Worm (Caenorhabditis elegans): Measurements from ENCODE around the gene Y54G2A.36.

Gene Y54G2A.36

ce11 chrIV:2897644-2898160 is at the start of gene Y54G2A.36:
Gene Y54G2A.36 (plus strand): TSS chrIV:2897694.
- no peak for TF ChIP-seq elt-3 (tag; optimal IDR thresholded peaks at IDR 0.05)
- TF ChIP-seq nhr-12 (tag; optimal IDR thresholded peaks at IDR 0.05): no peak
- no peak for TF ChIP-seq sem-2 (GFP tag; optimal IDR thresholded peaks at IDR 0.05)
- TF ChIP-seq cnd-1 (tag; optimal IDR thresholded peaks at IDR 0.05): no peak
- TF ChIP-seq ham-2 (GFP tag; optimal IDR thresholded peaks at IDR 0.05): no peak
- TF ChIP-seq mls-2 (tag; optimal IDR thresholded peaks at IDR 0.05): no peak
- TF ChIP-seq mab-5 (tag; optimal IDR thresholded peaks at IDR 0.05): no peak
- TF ChIP-seq nhr-2 (tag; optimal IDR thresholded peaks at IDR 0.05): no peak
- TF ChIP-seq nhr-237 (tag; optimal IDR thresholded peaks at IDR 0.05): no peak
- TF ChIP-seq bed-3 (GFP tag; optimal IDR thresholded peaks at IDR 0.05): no peak
- TF ChIP-seq unc-62 (GFP tag; optimal IDR thresholded peaks at IDR 0.05): no peak
- no peak for TF ChIP-seq ceh-83 (GFP tag; optimal IDR thresholded peaks at IDR 0.05)
- TF ChIP-seq unc-120 (tag; optimal IDR thresholded peaks at IDR 0.05; ENCODE audit: poor library complexity, severe bottlenecking): no peak
- TF ChIP-seq nhr-76 (tag; optimal IDR thresholded peaks at IDR 0.05): no peak
- no peak for TF ChIP-seq blmp-1 (tag; optimal IDR thresholded peaks at IDR 0.05)
- TF ChIP-seq drap-1 (GFP tag; optimal IDR thresholded peaks at IDR 0.05): no peak
- no peak for TF ChIP-seq flh-1 (GFP tag; optimal IDR thresholded peaks at IDR 0.05)

- TF ChIP-seq lsy-2 (tag; optimal IDR thresholded peaks at IDR 0.05) (no peak), ceh-39 (tag; optimal IDR thresholded peaks at IDR 0.05) (no peak), unc-62 (GFP tag; optimal IDR thresholded peaks at IDR 0.05) (no peak), snpc-4 (tag; optimal IDR thresholded peaks at IDR 0.05) (no peak), lin-13 (tag; optimal IDR thresholded peaks at IDR 0.05) (no peak), elt-3 (tag; optimal IDR thresholded peaks at IDR 0.05) (no peak), ceh-43 (GFP tag; optimal IDR thresholded peaks at IDR 0.05) (no peak), bed-3 (GFP tag; optimal IDR thresholded peaks at IDR 0.05) (no peak), pha-4 (tag; optimal IDR thresholded peaks at IDR 0.05) (no peak), sem-2 (GFP tag; optimal IDR thresholded peaks at IDR 0.05) (no peak), zip-8 (tag; optimal IDR thresholded peaks at IDR 0.05) (no peak)
Measured at ce11 chrIV:2849269-2849668, 48.2 kb upstream of the Y54G2A.36 start.

ce11 chrIV:2850586-2850985 is 46.9 kb upstream of the Y54G2A.36 start, which contains the start of gene clec-85:
Gene clec-85 (plus strand): TSS chrIV:2850886.
- no peak for TF ChIP-seq elt-3 (tag; optimal IDR thresholded peaks at IDR 0.05)
- no peak for TF ChIP-seq unc-120 (tag; optimal IDR thresholded peaks at IDR 0.05; ENCODE audit: poor library complexity, severe bottlenecking)
- no peak for TF ChIP-seq hlh-1 (tag; optimal IDR thresholded peaks at IDR 0.05)
- TF ChIP-seq sptf-1 (tag; optimal IDR thresholded peaks at IDR 0.05): no peak

ce11 chrIV:2851625-2852024 is 45.9 kb upstream of the Y54G2A.36 start:
- TF ChIP-seq ztf-11 (tag; optimal IDR thresholded peaks at IDR 0.05) (no peak), nhr-12 (tag; optimal IDR thresholded peaks at IDR 0.05) (no peak), mab-5 (tag; optimal IDR thresholded peaks at IDR 0.05) (no peak), blmp-1 (tag; optimal IDR thresholded peaks at IDR 0.05) (no peak), M03D4.4 (tag; optimal IDR thresholded peaks at IDR 0.05) (no peak), snpc-4 (tag; optimal IDR thresholded peaks at IDR 0.05) (no peak), nhr-2 (tag; optimal IDR thresholded peaks at IDR 0.05) (no peak), flh-1 (GFP tag; optimal IDR thresholded peaks at IDR 0.05) (no peak), nhr-237 (tag; optimal IDR thresholded peaks at IDR 0.05) (no peak), ceh-43 (GFP tag; optimal IDR thresholded peaks at IDR 0.05) (no peak), mep-1 (tag; optimal IDR thresholded peaks at IDR 0.05) (no peak), tbx-8 (GFP tag; optimal IDR thresholded peaks at IDR 0.05) (no peak), ces-1 (GFP tag; optimal IDR thresholded peaks at IDR 0.05) (no peak), elt-3 (tag; optimal IDR thresholded peaks at IDR 0.05) (no peak)

ce11 chrIV:2853164-2853563 is 44.3 kb upstream of the Y54G2A.36 start, which contains the start of gene Y54G2A.49:
Gene Y54G2A.49 (minus strand): TSS chrIV:2853264.
- TF ChIP-seq bed-3 (GFP tag; optimal IDR thresholded peaks at IDR 0.05) (no peak), flh-1 (GFP tag; optimal IDR thresholded peaks at IDR 0.05) (no peak), nhr-2 (tag; optimal IDR thresholded peaks at IDR 0.05) (no peak), ceh-83 (GFP tag; optimal IDR thresholded peaks at IDR 0.05) (no peak), tbx-8 (GFP tag; optimal IDR thresholded peaks at IDR 0.05) (no peak), snpc-4 (tag; optimal IDR thresholded peaks at IDR 0.05) (no peak), elt-3 (tag; optimal IDR thresholded peaks at IDR 0.05) (no peak), sem-2 (GFP tag; optimal IDR thresholded peaks at IDR 0.05) (no peak), lsy-2 (tag; optimal IDR thresholded peaks at IDR 0.05) (no peak), ztf-11 (tag; optimal IDR thresholded peaks at IDR 0.05) (no peak)

All from whole organism, mixed stage, embryonic.